Fruit fly (Drosophila melanogaster) whole organism, adult: ENCODE results near the gene CG31274.
A peak's percentile ranks its signal among the peaks of the same experiment; 100 is the strongest.

Source experiments
- CG1620 ChIP-seq: fragments of 200-800 bp; sonication (Bioruptor generic); optimal IDR thresholded peaks from 2 replicates; lab custom pipeline; 2016; ENCODE audit warnings: missing biosample characterization, missing genetic modification characterization
- CG33017 ChIP-seq: fragments of 200-800 bp; sonication (Bioruptor generic); optimal IDR thresholded peaks from 2 replicates; lab custom pipeline; 2018; ENCODE audit warnings: missing biosample characterization, mild to moderate bottlenecking, missing genetic modification characterization, moderate library complexity
- CG7045 ChIP-seq: fragments of 200-800 bp; sonication (Bioruptor generic); optimal IDR thresholded peaks from 2 replicates; lab custom pipeline; 2017; ENCODE audit warnings: missing biosample characterization, mild to moderate bottlenecking, missing genetic modification characterization
- Crg-1 ChIP-seq: fragments of 200-800 bp; sonication (Bioruptor generic); optimal IDR thresholded peaks from 2 replicates; lab custom pipeline; 2016; ENCODE audit warnings: missing biosample characterization, missing genetic modification characterization
- Mnt ChIP-seq: fragments of 200-800 bp; sonication (Bioruptor generic); optimal IDR thresholded peaks from 2 replicates; lab custom pipeline; 2016; ENCODE audit warnings: missing biosample characterization, mild to moderate bottlenecking, missing genetic modification characterization
- bab1 ChIP-seq: fragments of 200-800 bp; sonication (Bioruptor generic); optimal IDR thresholded peaks from 3 replicates; lab custom pipeline; 2019; ENCODE audit warnings: missing biosample characterization, mild to moderate bottlenecking, missing genetic modification characterization, moderate library complexity
- cic ChIP-seq: fragments of 200-800 bp; sonication (Bioruptor generic); optimal IDR thresholded peaks from 2 replicates; lab custom pipeline; 2017; ENCODE audit warnings: missing biosample characterization, mild to moderate bottlenecking, missing genetic modification characterization, moderate library complexity
- cnc ChIP-seq, 2 experiments: fragments of >200 bp; optimal IDR thresholded peaks; 2 replicates each; lab custom pipeline; 2017
- kay ChIP-seq: fragments of 200-800 bp; sonication (Bioruptor generic); peaks from one replicate; lab custom pipeline; 2016; ENCODE audit warnings: missing biosample characterization, missing genetic modification characterization, borderline replicate concordance
- ovo ChIP-seq: fragments of 200-800 bp; sonication (Bioruptor generic); optimal IDR thresholded peaks from 2 replicates; lab custom pipeline; 2016; ENCODE audit warnings: missing biosample characterization, missing genetic modification characterization
- pad ChIP-seq: fragments of 200-800 bp; sonication (Bioruptor generic); optimal IDR thresholded peaks from 3 replicates; lab custom pipeline; 2017; ENCODE audit warnings: missing biosample characterization, missing genetic modification characterization, mild to moderate bottlenecking, moderate library complexity, missing genetic modification reagents

DNA sequence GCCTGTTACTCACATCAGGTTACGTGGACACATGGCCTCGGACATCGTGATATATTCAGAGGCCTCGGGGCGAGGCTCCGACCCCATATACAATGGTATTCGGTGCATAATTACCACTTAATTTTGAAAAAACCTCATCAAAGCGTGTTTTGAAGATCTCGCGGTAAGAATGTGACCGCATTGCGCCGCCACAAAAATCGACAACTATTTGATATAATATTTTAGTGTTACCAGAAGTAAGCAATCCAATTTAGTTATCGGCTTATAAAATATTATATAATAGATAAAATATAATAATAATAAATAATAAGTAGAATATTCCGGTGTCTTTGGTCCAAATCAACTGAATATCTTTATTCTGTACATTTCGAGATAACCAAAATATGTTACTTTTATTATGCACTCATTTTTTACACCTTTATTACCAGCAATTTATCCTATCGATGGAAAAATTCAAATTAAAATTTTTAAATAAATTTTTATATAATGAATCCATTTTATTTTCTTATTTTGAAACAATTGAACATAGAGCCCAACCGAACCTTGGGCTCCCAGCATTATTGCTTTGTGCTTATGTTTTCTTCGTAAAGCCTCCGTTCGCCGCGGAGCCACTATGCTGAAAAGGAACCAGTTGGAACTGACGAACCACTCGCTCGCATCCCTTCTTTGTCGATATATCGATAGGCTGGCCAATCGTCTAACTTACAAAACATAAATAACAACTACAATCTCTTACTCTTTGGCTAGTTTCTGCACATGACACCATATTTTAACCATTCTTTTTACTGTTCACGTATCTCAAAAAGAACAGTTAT is 47.4 kb downstream of the CG31274 start, which contains the start of the genes CG18213 and Trm7-32:
- TF ChIP-seq bab1 (GFP tag; lab: Kevin White, UChicago): peak; percentile 2
- TF ChIP-seq kay: no peak
- TF ChIP-seq ovo: no peak
- TF ChIP-seq CG1620 (GFP tag; lab: Kevin White, UChicago): no peak
- no peak for TF ChIP-seq CG33017 (tag; lab: Kevin White, UChicago)
- no peak for TF ChIP-seq Crg-1 (GFP tag; lab: Kevin White, UChicago)
- TF ChIP-seq CG7045 (GFP tag; lab: Kevin White, UChicago): no peak
- TF ChIP-seq pad (GFP tag; lab: Kevin White, UChicago): no peak
- TF ChIP-seq cnc (optimal IDR thresholded peaks at IDR 0.05; lab: Kevin White, UChicago): no peak
- peak; percentile 48 for TF ChIP-seq Mnt (GFP tag; lab: Kevin White, UChicago)
- TF ChIP-seq cic: no peak
